Worm (Caenorhabditis elegans) whole organism, midembryonic: ENCODE data around the gene R148.7.

Source experiments
- cog-1 ChIP-seq: sonication (generic microtip); optimal IDR thresholded peaks from 2 replicates; lab custom pipeline; 2016; ENCODE audit warnings: missing genetic modification characterization, missing compliant biosample characterization
- klf-2 ChIP-seq: fragments of 200-800 bp; sonication (Bioruptor generic); conservative IDR thresholded peaks from 2 replicates; pipeline ENCODE4 v1.3.6; 2022; ENCODE audit warnings: missing genetic modification reagents, missing genetic modification characterization, missing compliant biosample characterization
- ztf-23 ChIP-seq: fragments of 200-800 bp; sonication (Bioruptor generic); IDR thresholded peaks from 2 replicates; pipeline ENCODE4 v1.3.6; 2022; ENCODE audit warnings: missing genetic modification reagents, missing genetic modification characterization, missing compliant biosample characterization
- ztf-29 ChIP-seq: fragments of 200-800 bp; sonication (Bioruptor generic); IDR thresholded peaks from 2 replicates; pipeline ENCODE4 v1.3.6; 2022; ENCODE audit warnings: missing genetic modification reagents, missing genetic modification characterization, missing compliant biosample characterization

DNA sequence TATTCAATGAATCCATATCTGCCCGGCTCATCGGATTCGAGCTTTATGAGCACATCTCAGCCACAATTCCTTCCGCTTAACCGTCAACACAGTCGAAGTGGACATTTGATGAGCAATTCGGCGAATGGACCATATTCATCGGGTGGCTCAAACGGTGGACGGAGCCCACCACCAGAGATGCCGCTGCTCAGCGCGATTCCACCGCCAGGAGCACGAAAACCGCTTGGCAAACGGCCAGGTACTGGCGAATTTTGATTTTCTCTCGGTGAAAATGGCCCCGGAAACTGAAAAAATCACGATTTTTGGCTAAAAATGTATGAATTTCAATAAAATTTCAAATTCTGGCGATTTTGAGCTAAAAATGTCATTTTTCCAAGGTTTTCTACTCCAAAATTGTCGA is 18.4 kb downstream of the R148.7 start:
- TF ChIP-seq cog-1 (tag; lab: Kevin White, UChicago), result no peak
- TF ChIP-seq ztf-23, result no peak
- no peak for TF ChIP-seq ztf-29
- TF ChIP-seq klf-2, result no peak
